Fruit fly (Drosophila melanogaster): ENCODE measurements around the gene CG14708.

DNA sequence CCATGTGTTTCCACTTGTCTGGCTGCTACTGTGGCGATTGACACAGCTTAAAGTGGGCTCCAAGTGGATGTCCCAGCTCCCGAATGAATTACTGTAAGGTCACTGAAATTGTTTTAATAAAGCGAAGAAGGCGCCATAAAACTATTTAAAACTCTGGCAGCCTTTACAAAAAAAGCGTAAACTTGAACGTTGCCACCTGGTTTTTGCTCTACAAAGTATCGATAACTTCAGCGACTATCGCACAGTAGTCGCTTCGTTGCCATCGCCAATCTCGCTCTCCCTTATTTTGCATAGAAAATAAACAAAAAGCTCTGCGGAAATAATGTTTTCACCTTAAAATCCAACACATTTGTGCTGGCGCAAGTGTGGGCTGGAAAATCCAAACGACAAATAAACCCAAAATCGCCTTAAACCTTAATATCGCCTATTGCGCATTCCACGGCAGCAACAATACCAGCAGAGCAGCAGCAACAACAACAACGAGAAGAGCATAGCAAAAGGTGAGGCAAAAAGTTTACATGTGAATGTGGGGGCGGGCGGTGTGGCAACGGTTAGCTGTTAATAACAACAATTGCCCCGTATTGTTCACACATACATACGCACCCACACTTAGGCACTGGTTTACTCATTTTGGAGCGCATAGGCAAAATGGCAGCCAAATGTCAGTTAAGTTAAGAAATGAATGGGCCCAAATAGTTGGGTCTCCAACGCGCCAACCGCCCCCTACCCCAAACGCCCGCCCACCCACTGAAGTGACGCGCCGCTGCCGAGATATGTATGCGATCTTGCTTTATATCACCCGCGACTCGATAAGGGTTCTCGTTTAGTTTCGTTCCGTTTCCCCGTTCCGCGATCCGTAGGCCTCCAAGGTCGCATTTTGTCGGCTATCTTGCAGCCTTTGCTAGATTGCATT is 27.7 kb downstream of the CG14708 start, which contains the start of gene wkd:
- no peak for TF ChIP-seq pan (optimal IDR thresholded peaks at IDR 0.05)
- no peak for TF ChIP-seq Mio (GFP tag; optimal IDR thresholded peaks at IDR 0.05)
- TF ChIP-seq psq (GFP tag; optimal IDR thresholded peaks at IDR 0.05): peak; percentile 37
- no peak for TF ChIP-seq usp (GFP tag; optimal IDR thresholded peaks at IDR 0.05)
- TF ChIP-seq sv (GFP tag; optimal IDR thresholded peaks at IDR 0.05): no peak
- no peak for TF ChIP-seq Myc (optimal IDR thresholded peaks at IDR 0.05)
- TF ChIP-seq dmrt93B (GFP tag; optimal IDR thresholded peaks at IDR 0.05): no peak
- no peak for TF ChIP-seq Hr78 (GFP tag; optimal IDR thresholded peaks at IDR 0.05)

Data from whole organism, wandering third instar larva.